Worm (Caenorhabditis elegans) whole organism, midembryonic: ENCODE measurements around the gene ptr-3.

ENCODE experiments used
- T22C8.4 ChIP-seq: fragments of 200-800 bp; sonication (Bioruptor generic); IDR thresholded peaks from 2 replicates; pipeline ENCODE4 v1.3.6; 2022; ENCODE audit warnings: missing genetic modification characterization, missing compliant biosample characterization
- cog-1 ChIP-seq: sonication (generic microtip); optimal IDR thresholded peaks from 2 replicates; lab custom pipeline; 2016; ENCODE audit warnings: missing genetic modification characterization, missing compliant biosample characterization
- flt-1 ChIP-seq: fragments of 200-800 bp; sonication (Bioruptor generic); IDR thresholded peaks from 2 replicates; pipeline ENCODE4 v1.3.6; 2022; ENCODE audit warnings: missing genetic modification characterization, missing compliant biosample characterization
- klf-2 ChIP-seq: fragments of 200-800 bp; sonication (Bioruptor generic); conservative IDR thresholded peaks from 2 replicates; pipeline ENCODE4 v1.3.6; 2022; ENCODE audit warnings: missing genetic modification reagents, missing genetic modification characterization, missing compliant biosample characterization
- med-1 ChIP-seq: sonication (generic microtip); optimal IDR thresholded peaks from 2 replicates; lab custom pipeline; 2017; ENCODE audit warnings: missing genetic modification characterization, mild to moderate bottlenecking, missing compliant biosample characterization, antibody characterized with exemption, missing genetic modification reagents; ENCODE audit not compliant: insufficient read depth
- ref-1 ChIP-seq: fragments of 200-800 bp; sonication (Bioruptor generic); conservative IDR thresholded peaks from 2 replicates; pipeline ENCODE4 v1.3.6; 2022; ENCODE audit warnings: missing genetic modification reagents, missing genetic modification characterization, missing compliant biosample characterization
- tab-1 ChIP-seq: fragments of 200-800 bp; sonication (Bioruptor generic); IDR thresholded peaks from 2 replicates; pipeline ENCODE4 v1.3.6; 2022; ENCODE audit warnings: missing genetic modification characterization, missing compliant biosample characterization
- ztf-23 ChIP-seq: fragments of 200-800 bp; sonication (Bioruptor generic); IDR thresholded peaks from 2 replicates; pipeline ENCODE4 v1.3.6; 2022; ENCODE audit warnings: missing genetic modification reagents, missing genetic modification characterization, missing compliant biosample characterization
- ztf-29 ChIP-seq: fragments of 200-800 bp; sonication (Bioruptor generic); IDR thresholded peaks from 2 replicates; pipeline ENCODE4 v1.3.6; 2022; ENCODE audit warnings: missing genetic modification reagents, missing genetic modification characterization, missing compliant biosample characterization

ptr-3 gene

DNA sequence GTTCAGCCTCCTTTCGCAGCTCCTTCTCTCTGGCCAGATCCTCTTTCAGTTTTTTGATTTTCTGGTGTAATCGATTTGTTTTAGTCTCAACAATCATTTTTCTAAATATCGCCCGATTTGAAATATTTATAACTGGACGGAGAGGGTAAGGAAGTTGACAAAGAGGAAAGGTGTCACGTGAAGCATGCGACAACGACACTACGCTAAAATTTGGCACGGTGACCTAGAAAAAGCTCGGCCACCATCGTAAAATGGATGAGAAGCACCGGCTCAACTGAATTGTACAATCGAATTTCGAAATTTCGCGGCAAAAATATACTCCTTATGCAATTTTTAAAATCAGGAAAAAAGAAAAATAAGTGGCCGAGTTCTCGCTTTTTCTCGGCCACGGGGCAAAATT lies 17.9 kb upstream of the ptr-3 start, which contains the start of gene C03H5.5:
Gene C03H5.5 (minus strand): TSS at position 101 of the 400 bp plus-strand sequence.
- no peak for TF ChIP-seq T22C8.4 (GFP tag; lab: Robert Waterston, UW)
- TF ChIP-seq tab-1 (GFP tag; lab: Robert Waterston, UW): no peak
- no peak for TF ChIP-seq cog-1 (tag; lab: Kevin White, UChicago)
- no peak for TF ChIP-seq klf-2 (GFP tag; lab: Robert Waterston, UW)
- no peak for TF ChIP-seq ref-1 (GFP tag; lab: Robert Waterston, UW)
- no peak for TF ChIP-seq flt-1 (GFP tag; lab: Robert Waterston, UW)
- no peak for TF ChIP-seq med-1 (GFP tag; lab: Kevin White, UChicago)
- no peak for TF ChIP-seq ztf-23
- TF ChIP-seq ztf-29 (GFP tag; lab: Robert Waterston, UW): no peak

DNA sequence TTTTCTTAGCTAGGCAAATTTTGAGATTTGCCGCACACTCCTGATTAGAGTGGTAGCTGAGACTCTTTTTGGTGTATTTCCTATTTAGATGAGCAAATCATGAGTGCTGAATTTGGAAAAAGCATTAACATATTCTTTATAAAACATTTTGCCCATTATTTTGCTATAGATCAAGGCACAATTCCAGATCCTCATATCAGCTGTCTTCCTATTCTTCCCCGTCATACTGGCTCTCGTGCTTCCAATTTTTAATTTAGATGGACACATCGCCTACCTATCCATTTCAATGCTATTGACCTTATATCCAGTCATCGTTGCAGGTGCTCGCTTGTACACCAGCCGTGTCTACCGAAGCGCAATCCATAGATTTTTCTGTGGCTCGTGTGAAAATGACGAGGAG lies 12.6 kb upstream of the ptr-3 start, which contains the start of gene C03H5.7:
Gene C03H5.7 (plus strand): TSS at position 301 of the 400 bp plus-strand sequence.
- no peak for TF ChIP-seq klf-2 (GFP tag; lab: Robert Waterston, UW)
- no peak for TF ChIP-seq med-1 (GFP tag; lab: Kevin White, UChicago)
- TF ChIP-seq T22C8.4 (GFP tag; lab: Robert Waterston, UW): no peak
- no peak for TF ChIP-seq tab-1 (GFP tag; lab: Robert Waterston, UW)
- TF ChIP-seq flt-1 (GFP tag; lab: Robert Waterston, UW): no peak
- no peak for TF ChIP-seq ztf-29 (GFP tag; lab: Robert Waterston, UW)
- no peak for TF ChIP-seq ref-1 (GFP tag; lab: Robert Waterston, UW)
- no peak for TF ChIP-seq cog-1 (tag; lab: Kevin White, UChicago)
- TF ChIP-seq ztf-23: no peak

DNA sequence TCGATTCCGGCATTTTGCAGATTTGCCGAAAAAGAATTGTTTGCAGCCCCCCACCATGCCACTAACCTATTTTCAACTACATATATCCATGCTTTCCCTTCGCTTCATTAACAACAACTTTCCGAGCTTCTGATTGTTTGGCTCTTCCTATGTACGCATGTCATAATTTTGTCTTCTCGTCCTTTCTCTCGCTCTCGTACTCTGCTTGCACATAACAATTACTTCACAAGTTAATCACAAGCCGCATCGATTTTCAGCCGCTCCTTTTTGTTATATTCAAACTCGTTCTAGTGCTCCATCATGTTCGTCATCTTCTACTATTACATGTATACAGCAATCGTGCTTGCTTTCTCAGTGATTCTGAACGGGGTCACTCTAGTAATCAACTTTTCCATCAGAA lies 11.0 kb upstream of the ptr-3 start, which contains the start of gene C03H5.9:
Gene C03H5.9 (plus strand): TSS at position 301 of the 400 bp plus-strand sequence.
- no peak for TF ChIP-seq tab-1 (GFP tag; lab: Robert Waterston, UW)
- TF ChIP-seq med-1 (GFP tag; lab: Kevin White, UChicago): no peak
- no peak for TF ChIP-seq ref-1 (GFP tag; lab: Robert Waterston, UW)
- TF ChIP-seq T22C8.4 (GFP tag; lab: Robert Waterston, UW): no peak
- TF ChIP-seq ztf-29 (GFP tag; lab: Robert Waterston, UW): no peak
- no peak for TF ChIP-seq ztf-23
- TF ChIP-seq cog-1 (tag; lab: Kevin White, UChicago): no peak
- no peak for TF ChIP-seq klf-2 (GFP tag; lab: Robert Waterston, UW)

DNA sequence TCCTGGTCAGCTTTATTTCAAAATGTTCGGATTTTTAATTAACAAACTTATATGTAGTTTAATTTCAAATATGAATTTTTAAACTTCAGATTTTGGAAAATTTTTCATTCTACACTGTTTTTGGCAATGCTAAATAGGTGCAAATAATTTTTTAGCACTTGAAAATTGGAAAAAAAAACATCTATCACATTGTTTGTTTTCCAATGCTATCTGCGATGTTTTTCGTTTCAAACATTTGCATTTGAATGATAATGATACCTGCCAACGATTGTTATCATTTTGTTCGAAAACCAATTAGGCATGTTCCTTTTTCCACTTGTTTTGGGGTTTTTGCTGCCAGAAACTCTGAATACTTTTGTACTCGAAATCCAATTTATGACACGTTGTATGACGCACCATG lies 7.6 kb upstream of the ptr-3 start, which contains the start of gene C03H5.4:
Gene C03H5.4 (plus strand): TSS at position 301 of the 400 bp plus-strand sequence.
- TF ChIP-seq ztf-23 (no peak), klf-2 (GFP tag; lab: Robert Waterston, UW) (no peak), ztf-29 (GFP tag; lab: Robert Waterston, UW) (no peak), ref-1 (GFP tag; lab: Robert Waterston, UW) (no peak), tab-1 (GFP tag; lab: Robert Waterston, UW) (no peak), T22C8.4 (GFP tag; lab: Robert Waterston, UW) (no peak), flt-1 (GFP tag; lab: Robert Waterston, UW) (no peak), cog-1 (tag; lab: Kevin White, UChicago) (no peak), med-1 (GFP tag; lab: Kevin White, UChicago) (no peak)

ce11 chrII:372235-372634 lies 4.9 kb upstream of the ptr-3 start:
- TF ChIP-seq flt-1 (GFP tag; lab: Robert Waterston, UW) (no peak), cog-1 (tag; lab: Kevin White, UChicago) (no peak), T22C8.4 (GFP tag; lab: Robert Waterston, UW) (no peak), med-1 (GFP tag; lab: Kevin White, UChicago) (no peak), ref-1 (GFP tag; lab: Robert Waterston, UW) (no peak), tab-1 (GFP tag; lab: Robert Waterston, UW) (no peak), ztf-29 (GFP tag; lab: Robert Waterston, UW) (no peak), ztf-23 (no peak), klf-2 (GFP tag; lab: Robert Waterston, UW) (no peak)

ce11 chrII:371549-371948 lies 4.2 kb upstream of the ptr-3 start:
- TF ChIP-seq klf-2 (GFP tag; lab: Robert Waterston, UW): no peak
- TF ChIP-seq ztf-29 (GFP tag; lab: Robert Waterston, UW): no peak
- TF ChIP-seq tab-1 (GFP tag; lab: Robert Waterston, UW): no peak
- TF ChIP-seq ref-1 (GFP tag; lab: Robert Waterston, UW): no peak
- no peak for TF ChIP-seq T22C8.4 (GFP tag; lab: Robert Waterston, UW)
- TF ChIP-seq ztf-23: no peak
- no peak for TF ChIP-seq flt-1 (GFP tag; lab: Robert Waterston, UW)
- TF ChIP-seq med-1 (GFP tag; lab: Kevin White, UChicago): no peak
- TF ChIP-seq cog-1 (tag; lab: Kevin White, UChicago): no peak

ce11 chrII:370394-370793 lies 3.0 kb upstream of the ptr-3 start:
- no peak for TF ChIP-seq ztf-23
- TF ChIP-seq flt-1 (GFP tag; lab: Robert Waterston, UW): no peak
- no peak for TF ChIP-seq klf-2 (GFP tag; lab: Robert Waterston, UW)
- TF ChIP-seq T22C8.4 (GFP tag; lab: Robert Waterston, UW): no peak
- TF ChIP-seq cog-1 (tag; lab: Kevin White, UChicago): no peak
- no peak for TF ChIP-seq ztf-29 (GFP tag; lab: Robert Waterston, UW)
- TF ChIP-seq tab-1 (GFP tag; lab: Robert Waterston, UW): no peak
- TF ChIP-seq med-1 (GFP tag; lab: Kevin White, UChicago): no peak

DNA sequence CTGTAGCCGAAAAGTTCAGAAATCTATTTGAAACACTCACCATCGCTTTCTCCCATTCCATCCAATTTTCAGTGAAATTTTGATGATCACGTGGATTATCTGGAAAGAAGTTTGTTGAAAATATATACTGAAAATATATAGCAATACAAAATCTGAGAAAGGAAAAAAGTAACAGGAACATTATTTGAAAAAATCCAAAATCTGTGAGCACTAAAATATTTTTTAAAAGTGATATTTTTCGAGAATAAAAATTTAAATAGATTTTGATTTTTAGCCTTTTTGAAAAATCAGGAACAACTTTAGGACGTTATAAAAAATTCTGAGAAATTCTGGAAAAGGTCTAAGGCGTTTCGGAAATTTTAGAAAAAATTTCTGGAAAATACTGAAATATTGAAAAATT lies 10.4 kb downstream of the ptr-3 start, which contains the start of gene dmsr-4:
Gene dmsr-4 (minus strand): TSS at position 101 of the 400 bp plus-strand sequence.
- TF ChIP-seq T22C8.4 (GFP tag; lab: Robert Waterston, UW) (no peak), med-1 (GFP tag; lab: Kevin White, UChicago) (no peak), klf-2 (GFP tag; lab: Robert Waterston, UW) (no peak), ztf-23 (no peak), ref-1 (GFP tag; lab: Robert Waterston, UW) (no peak), cog-1 (tag; lab: Kevin White, UChicago) (no peak), tab-1 (GFP tag; lab: Robert Waterston, UW) (no peak), flt-1 (GFP tag; lab: Robert Waterston, UW) (no peak), ztf-29 (GFP tag; lab: Robert Waterston, UW) (no peak)
